Worm (Caenorhabditis elegans): ENCODE measurements around the gene H02F09.2.

H02F09.2 gene

ce11 chrX:1556917-1557316 lies 15.1 kb upstream of the H02F09.2 start:
- TF ChIP-seq dao-5 (tag; optimal IDR thresholded peaks at IDR 0.05) (no peak), him-1 (tag; optimal IDR thresholded peaks at IDR 0.05) (no peak), W03F9.2 (tag; optimal IDR thresholded peaks at IDR 0.05) (no peak)

ce11 chrX:1568377-1568776 lies 3.7 kb upstream of the H02F09.2 start, which contains the start of gene H02F09.3:
Gene H02F09.3, plus strand, starts transcription at chrX:1568677.
- TF ChIP-seq him-1 (tag; optimal IDR thresholded peaks at IDR 0.05) (no peak), dao-5 (tag; optimal IDR thresholded peaks at IDR 0.05) (no peak), W03F9.2 (tag; optimal IDR thresholded peaks at IDR 0.05) (no peak)

- no peak for TF ChIP-seq W03F9.2 (tag; optimal IDR thresholded peaks at IDR 0.05)
- TF ChIP-seq him-1 (tag; optimal IDR thresholded peaks at IDR 0.05): no peak
- TF ChIP-seq dao-5 (tag; optimal IDR thresholded peaks at IDR 0.05): no peak
Measured at ce11 chrX:1576337-1576736, 4.3 kb downstream of the H02F09.2 start, which contains the start of gene wrt-9. Gene wrt-9, plus strand, starts transcription at chrX:1576637.

- TF ChIP-seq dao-5 (tag; optimal IDR thresholded peaks at IDR 0.05) (no peak), W03F9.2 (tag; optimal IDR thresholded peaks at IDR 0.05) (no peak), him-1 (tag; optimal IDR thresholded peaks at IDR 0.05) (no peak)
Measured at ce11 chrX:1578682-1579081, 6.6 kb downstream of the H02F09.2 start.

- no peak for TF ChIP-seq dao-5 (tag; optimal IDR thresholded peaks at IDR 0.05)
- no peak for TF ChIP-seq him-1 (tag; optimal IDR thresholded peaks at IDR 0.05)
- no peak for TF ChIP-seq W03F9.2 (tag; optimal IDR thresholded peaks at IDR 0.05)
Measured at ce11 chrX:1583980-1584379, 11.9 kb downstream of the H02F09.2 start.

- TF ChIP-seq dao-5 (tag; optimal IDR thresholded peaks at IDR 0.05): no peak
- no peak for TF ChIP-seq him-1 (tag; optimal IDR thresholded peaks at IDR 0.05)
- no peak for TF ChIP-seq W03F9.2 (tag; optimal IDR thresholded peaks at IDR 0.05)
Measured at ce11 chrX:1587082-1587481, 15.0 kb downstream of the H02F09.2 start.

- TF ChIP-seq W03F9.2 (tag; optimal IDR thresholded peaks at IDR 0.05) (no peak), dao-5 (tag; optimal IDR thresholded peaks at IDR 0.05) (no peak), him-1 (tag; optimal IDR thresholded peaks at IDR 0.05) (no peak)
Measured at ce11 chrX:1589114-1589902, 17.3 kb downstream of the H02F09.2 start.

ce11 chrX:1589962-1590361 lies 17.9 kb downstream of the H02F09.2 start:
- TF ChIP-seq W03F9.2 (tag; optimal IDR thresholded peaks at IDR 0.05): no peak
- no peak for TF ChIP-seq him-1 (tag; optimal IDR thresholded peaks at IDR 0.05)
- TF ChIP-seq dao-5 (tag; optimal IDR thresholded peaks at IDR 0.05): no peak

ce11 chrX:1598061-1598690 lies 26.1 kb downstream of the H02F09.2 start:
- TF ChIP-seq him-1 (tag; optimal IDR thresholded peaks at IDR 0.05): no peak
- no peak for TF ChIP-seq dao-5 (tag; optimal IDR thresholded peaks at IDR 0.05)
- TF ChIP-seq W03F9.2 (tag; optimal IDR thresholded peaks at IDR 0.05): no peak

- TF ChIP-seq him-1 (tag; optimal IDR thresholded peaks at IDR 0.05) (peak; percentile 37), W03F9.2 (tag; optimal IDR thresholded peaks at IDR 0.05) (no peak)
Measured at ce11 chrX:1599294-1599693, 27.2 kb downstream of the H02F09.2 start.

ce11 chrX:1601563-1601962 lies 29.5 kb downstream of the H02F09.2 start:
- TF ChIP-seq him-1 (tag; optimal IDR thresholded peaks at IDR 0.05): no peak
- TF ChIP-seq W03F9.2 (tag; optimal IDR thresholded peaks at IDR 0.05): no peak
- no peak for TF ChIP-seq dao-5 (tag; optimal IDR thresholded peaks at IDR 0.05)

- no peak for TF ChIP-seq W03F9.2 (tag; optimal IDR thresholded peaks at IDR 0.05)
- TF ChIP-seq dao-5 (tag; optimal IDR thresholded peaks at IDR 0.05): no peak
- no peak for TF ChIP-seq him-1 (tag; optimal IDR thresholded peaks at IDR 0.05)
Measured at ce11 chrX:1602548-1602947, 30.5 kb downstream of the H02F09.2 start.

ce11 chrX:1603027-1603426 lies 31.0 kb downstream of the H02F09.2 start:
- TF ChIP-seq him-1 (tag; optimal IDR thresholded peaks at IDR 0.05) (no peak), W03F9.2 (tag; optimal IDR thresholded peaks at IDR 0.05) (no peak)

ce11 chrX:1603709-1604108 lies 31.7 kb downstream of the H02F09.2 start:
- TF ChIP-seq dao-5 (tag; optimal IDR thresholded peaks at IDR 0.05): no peak
- TF ChIP-seq W03F9.2 (tag; optimal IDR thresholded peaks at IDR 0.05): no peak
- no peak for TF ChIP-seq him-1 (tag; optimal IDR thresholded peaks at IDR 0.05)

All from whole organism, L4/young adult.